Fruit fly (Drosophila melanogaster) whole organism, embryonic: Measurements from ENCODE around the gene CG10803.

Experiments used
- ATbp ChIP-seq: fragments of 200-800 bp; sonication (Bioruptor generic); optimal IDR thresholded peaks from 2 replicates; lab custom pipeline; 2017; ENCODE audit warnings: missing biosample characterization, mild to moderate bottlenecking, missing genetic modification characterization, missing genetic modification reagents
- Atf3 ChIP-seq: fragments of 200-800 bp; sonication (Bioruptor generic); optimal IDR thresholded peaks from 3 replicates; lab custom pipeline; 2016; ENCODE audit warnings: missing biosample characterization, missing genetic modification characterization
- Awh ChIP-seq: fragments of 200-800 bp; sonication (Bioruptor generic); IDR thresholded peaks from 2 replicates; pipeline ENCODE4, ENCODE4 v1.3.6; 2022; ENCODE audit warnings: missing biosample characterization, missing genetic modification characterization
- BtbVII ChIP-seq: fragments of 200-800 bp; sonication (Bioruptor generic); optimal IDR thresholded peaks from 3 replicates; lab custom pipeline; 2017; ENCODE audit warnings: missing biosample characterization, mild to moderate bottlenecking, missing genetic modification characterization
- CG10366 ChIP-seq: fragments of 200-800 bp; sonication (Bioruptor generic); IDR thresholded peaks from 2 replicates; pipeline ENCODE4 v1.3.6; 2022; ENCODE audit warnings: missing biosample characterization, missing genetic modification characterization
- CG11247 ChIP-seq: fragments of 200-800 bp; sonication (Bioruptor generic); IDR thresholded peaks from 2 replicates; pipeline ENCODE4 v1.3.6; 2022; ENCODE audit warnings: missing biosample characterization, missing genetic modification characterization
- CG11456 ChIP-seq: fragments of 200-800 bp; sonication (Bioruptor generic); IDR thresholded peaks from 3 replicates; pipeline ENCODE4 v1.3.6; 2022; ENCODE audit warnings: missing biosample characterization, missing genetic modification characterization
- CG13775 ChIP-seq: fragments of 200-800 bp; sonication (Bioruptor generic); optimal IDR thresholded peaks from 3 replicates; lab custom pipeline; 2017; ENCODE audit warnings: missing biosample characterization, mild to moderate bottlenecking, missing genetic modification characterization
- CG14667 ChIP-seq: fragments of 200-800 bp; sonication (Bioruptor generic); IDR thresholded peaks from 2 replicates; pipeline ENCODE4 v1.3.6; 2022; ENCODE audit warnings: missing biosample characterization, missing genetic modification characterization
- CG16863 ChIP-seq: fragments of 200-800 bp; sonication (Bioruptor generic); optimal IDR thresholded peaks from 3 replicates; lab custom pipeline; 2016; ENCODE audit warnings: missing biosample characterization, missing genetic modification characterization
- CG17328 ChIP-seq: fragments of 200-800 bp; sonication (Bioruptor generic); IDR thresholded peaks from 2 replicates; pipeline ENCODE4 v1.3.6; 2022; ENCODE audit warnings: missing biosample characterization, missing genetic modification characterization
- CG30020 ChIP-seq: fragments of 200-800 bp; optimal IDR thresholded peaks from 2 replicates; lab custom pipeline; 2019; ENCODE audit warnings: missing biosample characterization, mild to moderate bottlenecking, missing genetic modification characterization, moderate library complexity
- CG6683 ChIP-seq: fragments of 200-800 bp; sonication (Bioruptor generic); optimal IDR thresholded peaks from 2 replicates; lab custom pipeline; 2017; ENCODE audit warnings: missing biosample characterization, mild to moderate bottlenecking, missing genetic modification characterization, missing genetic modification reagents
- CG7357 ChIP-seq: fragments of 200-800 bp; sonication (Bioruptor generic); IDR thresholded peaks from 3 replicates; pipeline ENCODE4 v1.3.6; 2022; ENCODE audit warnings: missing biosample characterization, missing genetic modification characterization
- CG7556 ChIP-seq: fragments of 200-800 bp; sonication (Bioruptor generic); optimal IDR thresholded peaks from 2 replicates; lab custom pipeline; 2017; ENCODE audit warnings: missing biosample characterization, mild to moderate bottlenecking, missing genetic modification characterization
- CG8765 ChIP-seq: fragments of 200-800 bp; sonication (Bioruptor generic); IDR thresholded peaks from 2 replicates; pipeline ENCODE4 v1.3.6; 2022; ENCODE audit warnings: missing biosample characterization, missing genetic modification characterization
- CG8924 ChIP-seq: fragments of 200-800 bp; optimal IDR thresholded peaks from 3 replicates; lab custom pipeline; 2019; ENCODE audit warnings: missing biosample characterization, mild to moderate bottlenecking, missing genetic modification characterization, moderate library complexity
- CG9727 ChIP-seq: fragments of 200-800 bp; sonication (Bioruptor generic); optimal IDR thresholded peaks from 3 replicates; lab custom pipeline; 2017; ENCODE audit warnings: missing biosample characterization, mild to moderate bottlenecking, missing genetic modification characterization
- CTCF ChIP-seq: fragments of 200-800 bp; sonication (Bioruptor generic); optimal IDR thresholded peaks from 2 replicates; lab custom pipeline; 2017; ENCODE audit warnings: missing biosample characterization, mild to moderate bottlenecking, missing genetic modification characterization, moderate library complexity
- Drgx ChIP-seq: fragments of 200-800 bp; sonication (Bioruptor generic); IDR thresholded peaks from 2 replicates; pipeline ENCODE4 v1.3.6; 2022; ENCODE audit warnings: missing biosample characterization, missing genetic modification characterization
- Jarid2 ChIP-seq: fragments of 200-800 bp; sonication (Bioruptor generic); optimal IDR thresholded peaks from 3 replicates; lab custom pipeline; 2017; ENCODE audit warnings: mild to moderate bottlenecking, missing biosample characterization, missing genetic modification reagents, missing genetic modification characterization
- Lpt ChIP-seq: fragments of >200 bp; optimal IDR thresholded peaks from 2 replicates; lab custom pipeline; 2018; ENCODE audit warnings: missing biosample characterization, missing genetic modification characterization
- Med ChIP-seq: fragments of 200-800 bp; sonication (Bioruptor generic); peaks from one replicate; lab custom pipeline; 2016; ENCODE audit warnings: missing biosample characterization, missing genetic modification characterization, mild to moderate bottlenecking, inconsistent platforms, moderate library complexity
- Myb ChIP-seq: fragments of 200-800 bp; sonication (Bioruptor generic); optimal IDR thresholded peaks from 2 replicates; lab custom pipeline; 2016; ENCODE audit warnings: missing biosample characterization, missing genetic modification characterization
- NFAT ChIP-seq: fragments of 200-800 bp; sonication (Bioruptor generic); IDR thresholded peaks from 2 replicates; pipeline ENCODE4 v1.3.6; 2022; ENCODE audit warnings: missing biosample characterization, missing genetic modification characterization
- Neu2 ChIP-seq: fragments of 200-800 bp; sonication (Bioruptor generic); optimal IDR thresholded peaks from 3 replicates; lab custom pipeline; 2016; ENCODE audit warnings: missing biosample characterization, missing genetic modification characterization, borderline replicate concordance
- Nf-YC ChIP-seq: fragments of 200-800 bp; optimal IDR thresholded peaks from 3 replicates; lab custom pipeline; 2019; ENCODE audit warnings: missing biosample characterization, mild to moderate bottlenecking, missing genetic modification characterization, moderate library complexity
- NfI ChIP-seq: fragments of 200-800 bp; sonication (Bioruptor generic); optimal IDR thresholded peaks from 3 replicates; lab custom pipeline; 2018; ENCODE audit warnings: missing biosample characterization, mild to moderate bottlenecking, missing genetic modification characterization, moderate library complexity
- Stat92E ChIP-seq, 3 experiments: fragments of >200 bp in 2 of 3; fragments of 200-800 bp in 1 of 3; sonication (Bioruptor generic) in 1 of 3; optimal IDR thresholded peaks; 2 replicates each; lab custom pipeline; 2017 to 2019; ENCODE audit warnings: missing biosample characterization in 3 of 3, missing genetic modification characterization in 3 of 3, mild to moderate bottlenecking in 1 of 3, moderate library complexity in 1 of 3
- Trl ChIP-seq, 3 experiments: fragments of >200 bp in 2 of 3; fragments of 200-800 bp in 1 of 3; sonication (Bioruptor generic) in 1 of 3; optimal IDR thresholded peaks; 2 replicates in 1 of 3; 3 replicates in 2 of 3; lab custom pipeline; 2016 to 2017; ENCODE audit warnings: missing biosample characterization in 1 of 3, missing genetic modification characterization in 1 of 3
- ac ChIP-seq: fragments of 200-800 bp; sonication (Bioruptor generic); optimal IDR thresholded peaks from 3 replicates; lab custom pipeline; 2017; ENCODE audit warnings: missing biosample characterization, mild to moderate bottlenecking, missing genetic modification characterization
- btn ChIP-seq: fragments of 200-800 bp; sonication (Bioruptor generic); optimal IDR thresholded peaks from 2 replicates; lab custom pipeline; 2016; ENCODE audit warnings: missing biosample characterization, missing genetic modification characterization
- ems ChIP-seq: fragments of 200-800 bp; sonication (Bioruptor generic); optimal IDR thresholded peaks from 3 replicates; lab custom pipeline; 2016; ENCODE audit warnings: missing biosample characterization, missing genetic modification characterization
- fd102C ChIP-seq: fragments of 200-800 bp; sonication (Bioruptor generic); optimal IDR thresholded peaks from 2 replicates; lab custom pipeline; 2018; ENCODE audit warnings: missing biosample characterization, mild to moderate bottlenecking, missing genetic modification characterization, moderate library complexity
- ftz-f1 ChIP-seq: fragments of 200-800 bp; sonication (Bioruptor generic); optimal IDR thresholded peaks from 2 replicates; lab custom pipeline; 2016; ENCODE audit warnings: missing biosample characterization, missing genetic modification characterization
- gsb ChIP-seq: fragments of 200-800 bp; sonication (Bioruptor generic); IDR thresholded peaks from 2 replicates; pipeline ENCODE4 v1.3.6; 2022; ENCODE audit warnings: missing biosample characterization, missing genetic modification characterization
- hbn ChIP-seq: fragments of 200-800 bp; sonication (Bioruptor generic); IDR thresholded peaks from 2 replicates; pipeline ENCODE4 v1.3.6; 2022; ENCODE audit warnings: missing biosample characterization, missing genetic modification characterization; ENCODE audit not compliant: partially characterized antibody
- insv ChIP-seq, 2 experiments: fragments of 200-800 bp; sonication (Bioruptor generic); optimal IDR thresholded peaks; 3 replicates each; lab custom pipeline; 2016 to 2018; ENCODE audit warnings: missing biosample characterization in 2 of 2, missing genetic modification characterization in 2 of 2
- kni ChIP-seq: fragments of 200-800 bp; sonication (Bioruptor generic); optimal IDR thresholded peaks from 3 replicates; lab custom pipeline; 2017; ENCODE audit warnings: mild to moderate bottlenecking, missing biosample characterization, missing genetic modification reagents, missing genetic modification characterization
- lab ChIP-seq: fragments of 200-800 bp; sonication (Bioruptor generic); optimal IDR thresholded peaks from 3 replicates; lab custom pipeline; 2017; ENCODE audit warnings: missing biosample characterization, missing genetic modification characterization, mild to moderate bottlenecking, moderate library complexity, missing genetic modification reagents
- mam ChIP-seq: fragments of 200-800 bp; sonication (Bioruptor generic); optimal IDR thresholded peaks from 3 replicates; lab custom pipeline; 2016; ENCODE audit warnings: missing biosample characterization, missing genetic modification characterization
- org-1 ChIP-seq: fragments of 200-800 bp; sonication (Bioruptor generic); optimal IDR thresholded peaks from 2 replicates; lab custom pipeline; 2017; ENCODE audit warnings: missing biosample characterization, missing genetic modification characterization
- pros ChIP-seq: fragments of 200-800 bp; sonication (Bioruptor generic); optimal IDR thresholded peaks from 3 replicates; lab custom pipeline; 2019; ENCODE audit warnings: missing biosample characterization, mild to moderate bottlenecking, missing genetic modification characterization, moderate library complexity
- sc ChIP-seq, 3 experiments: fragments of >200 bp in 2 of 3; fragments of 200-800 bp in 1 of 3; sonication (Bioruptor generic) in 1 of 3; optimal IDR thresholded peaks; 2 replicates in 2 of 3; 3 replicates in 1 of 3; lab custom pipeline; 2017; ENCODE audit warnings: mild to moderate bottlenecking in 1 of 3, missing biosample characterization in 1 of 3, missing genetic modification characterization in 1 of 3, missing genetic modification reagents in 1 of 3
- sim ChIP-seq: fragments of 200-800 bp; sonication (Bioruptor generic); IDR thresholded peaks from 2 replicates; pipeline ENCODE4 v1.3.6; 2022; ENCODE audit warnings: missing biosample characterization, missing genetic modification characterization
- sisA ChIP-seq: fragments of 200-800 bp; sonication (Bioruptor generic); IDR thresholded peaks from 2 replicates; pipeline ENCODE4 v1.3.6; 2022; ENCODE audit warnings: missing biosample characterization, missing genetic modification characterization
- tup ChIP-seq: fragments of 200-800 bp; sonication (Bioruptor generic); optimal IDR thresholded peaks from 2 replicates; lab custom pipeline; 2016; ENCODE audit warnings: missing biosample characterization, mild to moderate bottlenecking, missing genetic modification characterization, moderate library complexity
- vnd ChIP-seq: fragments of 200-800 bp; sonication (Bioruptor generic); IDR thresholded peaks from 3 replicates; pipeline ENCODE4 v1.3.6; 2022; ENCODE audit warnings: missing biosample characterization, missing genetic modification characterization; ENCODE audit not compliant: partially characterized antibody

Gene CG10803

DNA sequence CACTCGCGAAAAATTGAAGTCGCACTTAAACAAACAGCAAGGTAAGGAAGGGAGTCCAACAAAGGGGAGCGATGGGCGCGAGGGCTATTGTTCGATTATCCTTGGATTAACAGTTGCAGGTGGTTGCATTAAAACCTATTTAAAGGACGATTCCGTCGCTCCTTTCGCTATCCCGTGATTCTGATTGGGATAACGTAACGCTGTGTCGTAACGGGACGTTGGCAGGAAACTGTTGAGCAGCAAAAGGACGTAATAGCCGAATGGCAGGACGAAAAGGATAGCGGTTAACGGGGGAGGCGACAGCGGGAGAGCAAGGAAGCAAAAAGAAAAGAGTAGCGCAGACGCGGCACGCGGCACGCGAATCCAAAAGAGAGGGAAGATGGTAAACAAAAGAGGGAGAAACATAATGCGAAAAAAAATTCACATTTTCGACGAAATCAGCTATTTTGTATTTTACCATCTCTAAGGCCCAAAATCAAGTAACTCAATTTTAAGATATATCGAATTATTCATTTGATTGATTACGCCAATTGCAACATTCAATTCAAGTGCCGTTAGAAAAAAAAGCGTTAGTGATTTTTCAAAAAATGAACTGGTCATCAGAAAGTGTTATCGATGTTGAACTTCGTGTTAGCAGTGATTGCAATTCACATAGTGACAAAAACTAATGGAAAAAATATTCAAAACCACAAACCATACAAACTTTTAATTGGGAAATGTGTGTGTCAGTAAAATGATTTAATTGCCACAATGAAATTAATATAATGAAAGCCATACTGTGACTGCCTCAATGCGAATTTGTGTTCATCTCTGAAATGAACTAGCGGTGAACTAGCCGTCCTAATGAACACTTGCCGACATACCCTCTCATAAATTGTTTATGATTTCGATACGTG is 3.1 kb upstream of the CG10803 start, which contains the start of the genes CG10804 and CG10802 (continued):
- TF ChIP-seq kni (GFP tag; lab: Kevin White, UChicago) (no peak), insv (GFP tag; optimal IDR thresholded peaks at IDR 0.05; lab: Kevin White, UChicago) (peak in 1 of 2 experiments; percentile 86), CTCF (GFP tag; lab: Kevin White, UChicago) (no peak), sc (optimal IDR thresholded peaks at IDR 0.05; lab: Kevin White, UChicago) (no peak), sc (GFP tag; optimal IDR thresholded peaks at IDR 0.05; lab: Kevin White, UChicago) (peak; percentile 16), pros (no peak), ems (peak; percentile 83), BtbVII (GFP tag; lab: Kevin White, UChicago) (peak; percentile 22), CG11456 (GFP tag; lab: Robert Waterston, UW) (peak; percentile 91), sisA (peak; percentile 84), Stat92E (GFP tag; optimal IDR thresholded peaks at IDR 0.05; lab: Kevin White, UChicago) (no peak), vnd (GFP tag; lab: Robert Waterston, UW) (peak; percentile 57; the same call in 2 of the 3 replicates), CG6683 (GFP tag; lab: Kevin White, UChicago) (no peak), CG13775 (peak; percentile 73), Atf3 (GFP tag; lab: Kevin White, UChicago) (peak; percentile 55), CG30020 (tag; lab: Kevin White, UChicago) (peak; percentile 52), NFAT (GFP tag; lab: Robert Waterston, UW) (peak; percentile 77), fd102C (GFP tag; lab: Kevin White, UChicago) (no peak), lab (GFP tag; lab: Kevin White, UChicago) (peak; percentile 79), CG16863 (GFP tag; lab: Kevin White, UChicago) (peak; percentile 69), ATbp (GFP tag; lab: Kevin White, UChicago) (no peak), gsb (peak; percentile 57; the same call in 1 of the 2 replicates), Nf-YC (peak; percentile 62), ac (GFP tag; lab: Kevin White, UChicago) (no peak), CG9727 (GFP tag; lab: Kevin White, UChicago) (peak; percentile 72), btn (GFP tag; lab: Kevin White, UChicago) (peak; percentile 26), Med (GFP tag; lab: Kevin White, UChicago) (peak; percentile 97), Myb (GFP tag; lab: Kevin White, UChicago) (peak; percentile 97), hbn (GFP tag; lab: Robert Waterston, UW) (peak; percentile 45; the same call in 1 of the 2 replicates), CG7357 (peak; percentile 60; the same call in 1 of the 3 replicates), tup (GFP tag; lab: Kevin White, UChicago) (peak; percentile 53), NfI (GFP tag; lab: Kevin White, UChicago) (peak; percentile 65), org-1 (GFP tag; lab: Kevin White, UChicago) (no peak), CG8924 (tag; lab: Kevin White, UChicago) (peak; percentile 63), CG10366 (GFP tag; lab: Robert Waterston, UW) (peak; percentile 79), CG17328 (GFP tag; lab: Robert Waterston, UW) (peak; percentile 67), CG14667 (GFP tag; lab: Robert Waterston, UW) (peak; percentile 82), Drgx (peak; percentile 42), sim (GFP tag; lab: Robert Waterston, UW) (peak; percentile 78), ftz-f1 (GFP tag; lab: Kevin White, UChicago) (no peak), CG11247 (peak; percentile 77), Neu2 (GFP tag; lab: Kevin White, UChicago) (no peak), Trl (optimal IDR thresholded peaks at IDR 0.05; lab: Kevin White, UChicago) (no peak), Trl (GFP tag; optimal IDR thresholded peaks at IDR 0.05; lab: Kevin White, UChicago) (peak; percentile 85), Awh (GFP tag; lab: Robert Waterston, UW) (no peak; the same call in 1 of the 2 replicates), mam (GFP tag; lab: Kevin White, UChicago) (peak; percentile 90), Lpt (GFP tag; lab: Kevin White, UChicago) (no peak), CG7556 (GFP tag; lab: Kevin White, UChicago) (peak; percentile 45), CG8765 (peak; percentile 83), Jarid2 (GFP tag; lab: Kevin White, UChicago) (no peak)
